Fruit fly (Drosophila melanogaster) whole organism: ENCODE data around the gene CG13305.

ENCODE experiments used
- CG8478 ChIP-seq: fragments of >200 bp; optimal IDR thresholded peaks from 2 replicates; lab custom pipeline; 2018; ENCODE audit warnings: inconsistent platforms
- Dll ChIP-seq: fragments of >200 bp; optimal IDR thresholded peaks from 2 replicates; lab custom pipeline; 2017
- EcR ChIP-seq, 2 experiments: fragments of >200 bp; optimal IDR thresholded peaks; 2 replicates each; lab custom pipeline; 2017; ENCODE audit warnings: missing biosample characterization in 2 of 2, missing genetic modification characterization in 2 of 2, missing genetic modification reagents in 2 of 2

dm6 chr3L:8667809-8668593 lies 21.4 kb upstream of the CG13305 start:
- TF ChIP-seq CG8478 (lab: Kevin White, UChicago) (no peak), Dll (lab: Kevin White, UChicago) (no peak), EcR (GFP tag; optimal IDR thresholded peaks at IDR 0.05; lab: Kevin White, UChicago) (no peak)
